Fruit fly (Drosophila melanogaster): Measurements from ENCODE around the gene CG42578.

Gene CG42578

dm6 chrX:20489382-20489994 lies 43.3 kb downstream of the CG42578 start:
- TF ChIP-seq cic (GFP tag; optimal IDR thresholded peaks at IDR 0.05) (no peak), Clk (GFP tag; optimal IDR thresholded peaks at IDR 0.05) (no peak), tj (GFP tag; optimal IDR thresholded peaks at IDR 0.05) (peak; percentile 86), CG7101 (tag; optimal IDR thresholded peaks at IDR 0.05) (no peak), toe (GFP tag; optimal IDR thresholded peaks at IDR 0.05) (no peak), CG5204 (GFP tag; optimal IDR thresholded peaks at IDR 0.05) (no peak), CG33017 (tag; optimal IDR thresholded peaks at IDR 0.05) (no peak)

- TF ChIP-seq cic (GFP tag; optimal IDR thresholded peaks at IDR 0.05) (no peak), pad (GFP tag; optimal IDR thresholded peaks at IDR 0.05) (no peak), CG1620 (GFP tag; optimal IDR thresholded peaks at IDR 0.05) (no peak), CG33017 (tag; optimal IDR thresholded peaks at IDR 0.05) (no peak), Crg-1 (GFP tag; optimal IDR thresholded peaks at IDR 0.05) (no peak), CG14711 (tag; optimal IDR thresholded peaks at IDR 0.05) (no peak), CG11617 (GFP tag; optimal IDR thresholded peaks at IDR 0.05) (no peak), tj (GFP tag; optimal IDR thresholded peaks at IDR 0.05) (no peak), CG7101 (tag; optimal IDR thresholded peaks at IDR 0.05) (no peak), ovo (GFP tag; optimal IDR thresholded peaks at IDR 0.05) (no peak), Mnt (GFP tag; optimal IDR thresholded peaks at IDR 0.05) (no peak), bab1 (GFP tag; optimal IDR thresholded peaks at IDR 0.05) (no peak), Hr96 (GFP tag; optimal IDR thresholded peaks at IDR 0.05) (no peak), CG5204 (GFP tag; optimal IDR thresholded peaks at IDR 0.05) (no peak), CG12768 (GFP tag; optimal IDR thresholded peaks at IDR 0.05) (no peak)
These were observed 43.8 kb downstream of the CG42578 start for dm6 chrX:20489995-20490393.

DNA sequence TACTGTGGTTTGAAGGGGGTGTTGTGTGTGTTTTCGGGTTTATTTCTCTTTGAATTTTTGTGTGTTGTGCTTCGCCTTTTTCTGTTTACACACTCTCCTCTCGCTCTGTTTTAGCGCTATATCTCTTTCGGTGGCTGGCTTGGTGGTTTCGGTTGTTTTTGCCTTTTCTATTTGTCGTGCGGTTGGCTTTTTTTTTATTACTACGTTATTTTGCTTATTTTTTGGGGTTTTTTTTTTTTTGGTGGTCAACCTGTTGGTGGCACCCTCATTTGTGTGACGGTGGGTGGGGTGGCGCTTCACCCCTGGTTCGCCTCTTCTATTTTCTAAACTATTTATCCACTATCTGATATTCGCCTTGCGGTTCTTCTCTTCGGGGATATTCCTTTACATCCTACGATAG lies 44.7 kb downstream of the CG42578 start:
- no peak for TF ChIP-seq Hr96 (GFP tag; optimal IDR thresholded peaks at IDR 0.05)
- TF ChIP-seq tj (GFP tag; optimal IDR thresholded peaks at IDR 0.05): no peak
- no peak for TF ChIP-seq kay (GFP tag; ENCODE audit: borderline replicate concordance)
- TF ChIP-seq CG5204 (GFP tag; optimal IDR thresholded peaks at IDR 0.05): no peak
- TF ChIP-seq CG11617 (GFP tag; optimal IDR thresholded peaks at IDR 0.05): no peak
- TF ChIP-seq CG7101 (tag; optimal IDR thresholded peaks at IDR 0.05): no peak
- no peak for TF ChIP-seq Crg-1 (GFP tag; optimal IDR thresholded peaks at IDR 0.05)
- no peak for TF ChIP-seq cic (GFP tag; optimal IDR thresholded peaks at IDR 0.05)
- no peak for TF ChIP-seq CG14711 (tag; optimal IDR thresholded peaks at IDR 0.05)
- no peak for TF ChIP-seq toe (GFP tag; optimal IDR thresholded peaks at IDR 0.05)
- no peak for TF ChIP-seq Mnt (GFP tag; optimal IDR thresholded peaks at IDR 0.05)
- no peak for TF ChIP-seq CG12768 (GFP tag; optimal IDR thresholded peaks at IDR 0.05)
- TF ChIP-seq ovo (GFP tag; optimal IDR thresholded peaks at IDR 0.05): no peak
- TF ChIP-seq Clk (GFP tag; optimal IDR thresholded peaks at IDR 0.05): no peak

DNA sequence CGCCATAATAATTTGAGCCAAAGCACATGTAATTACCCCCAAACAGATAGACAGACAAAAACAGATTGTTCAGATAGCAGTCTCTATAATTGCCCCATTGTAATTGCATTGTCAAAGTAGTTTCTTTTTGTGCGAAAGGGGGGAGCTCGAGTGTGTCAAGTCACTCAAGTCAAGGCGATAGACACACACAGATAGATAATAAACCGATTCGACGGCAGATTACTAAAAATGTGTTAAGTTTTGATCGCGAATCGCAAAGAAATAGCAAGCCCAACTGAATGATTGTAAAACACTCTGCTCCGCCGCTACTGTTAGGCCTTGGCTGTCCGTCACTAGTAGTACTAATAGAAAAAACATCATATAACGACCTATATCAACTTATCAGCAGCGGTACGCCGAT lies 46.5 kb downstream of the CG42578 start:
- TF ChIP-seq CG11617 (GFP tag; optimal IDR thresholded peaks at IDR 0.05) (no peak), tj (GFP tag; optimal IDR thresholded peaks at IDR 0.05) (no peak), Hr96 (GFP tag; optimal IDR thresholded peaks at IDR 0.05) (no peak), CG12768 (GFP tag; optimal IDR thresholded peaks at IDR 0.05) (no peak), pad (GFP tag; optimal IDR thresholded peaks at IDR 0.05) (peak; percentile 22), CG33017 (tag; optimal IDR thresholded peaks at IDR 0.05) (no peak), cnc (optimal IDR thresholded peaks at IDR 0.05) (no peak), Mnt (GFP tag; optimal IDR thresholded peaks at IDR 0.05) (peak; percentile 41), CG7101 (tag; optimal IDR thresholded peaks at IDR 0.05) (peak; percentile 47), kay (GFP tag; ENCODE audit: borderline replicate concordance) (no peak), CG5204 (GFP tag; optimal IDR thresholded peaks at IDR 0.05) (no peak), ovo (GFP tag; optimal IDR thresholded peaks at IDR 0.05) (no peak), Clk (GFP tag; optimal IDR thresholded peaks at IDR 0.05) (no peak), cic (GFP tag; optimal IDR thresholded peaks at IDR 0.05) (peak; percentile 79), toe (GFP tag; optimal IDR thresholded peaks at IDR 0.05) (no peak), bab1 (GFP tag; optimal IDR thresholded peaks at IDR 0.05) (no peak), CG1620 (GFP tag; optimal IDR thresholded peaks at IDR 0.05) (no peak), CG14711 (tag; optimal IDR thresholded peaks at IDR 0.05) (no peak), CG7045 (GFP tag; optimal IDR thresholded peaks at IDR 0.05) (no peak), Crg-1 (GFP tag; optimal IDR thresholded peaks at IDR 0.05) (peak; percentile 29)

dm6 chrX:20495117-20495516 lies 48.9 kb downstream of the CG42578 start:
- TF ChIP-seq bab1 (GFP tag; optimal IDR thresholded peaks at IDR 0.05) (no peak), CG14711 (tag; optimal IDR thresholded peaks at IDR 0.05) (no peak), Hr96 (GFP tag; optimal IDR thresholded peaks at IDR 0.05) (no peak), CG7101 (tag; optimal IDR thresholded peaks at IDR 0.05) (no peak), CG1620 (GFP tag; optimal IDR thresholded peaks at IDR 0.05) (no peak), Clk (GFP tag; optimal IDR thresholded peaks at IDR 0.05) (no peak), ovo (GFP tag; optimal IDR thresholded peaks at IDR 0.05) (no peak), CG11617 (GFP tag; optimal IDR thresholded peaks at IDR 0.05) (no peak), Mnt (GFP tag; optimal IDR thresholded peaks at IDR 0.05) (no peak), cnc (optimal IDR thresholded peaks at IDR 0.05) (no peak), toe (GFP tag; optimal IDR thresholded peaks at IDR 0.05) (no peak), CG7045 (GFP tag; optimal IDR thresholded peaks at IDR 0.05) (no peak), cic (GFP tag; optimal IDR thresholded peaks at IDR 0.05) (no peak), pad (GFP tag; optimal IDR thresholded peaks at IDR 0.05) (no peak), kay (GFP tag; ENCODE audit: borderline replicate concordance) (no peak), CG33017 (tag; optimal IDR thresholded peaks at IDR 0.05) (no peak), CG12768 (GFP tag; optimal IDR thresholded peaks at IDR 0.05) (no peak), CG5204 (GFP tag; optimal IDR thresholded peaks at IDR 0.05) (no peak), tj (GFP tag; optimal IDR thresholded peaks at IDR 0.05) (no peak), Crg-1 (GFP tag; optimal IDR thresholded peaks at IDR 0.05) (no peak)

Data from whole organism, adult.